Worm (Caenorhabditis elegans) whole organism, L1 larva: ENCODE measurements around the gene rpm-1.

Source experiments
- F16B12.6 ChIP-seq: fragments of 150-350 bp; optimal IDR thresholded peaks from 2 replicates; lab custom pipeline; 2014; ENCODE audit warnings: missing biosample characterization, missing genetic modification characterization
- aha-1 ChIP-seq: fragments of 150-350 bp; optimal IDR thresholded peaks from 2 replicates; lab custom pipeline; 2014; ENCODE audit warnings: missing biosample characterization, missing genetic modification characterization
- lin-39 ChIP-seq: fragments of 150-350 bp; optimal IDR thresholded peaks from 2 replicates; lab custom pipeline; 2014; ENCODE audit warnings: missing biosample characterization, missing genetic modification reagents, missing genetic modification characterization
- mdl-1 ChIP-seq, 2 experiments: fragments of 150-350 bp; optimal IDR thresholded peaks; 2 replicates each; lab custom pipeline; 2014 to 2017; ENCODE audit warnings: missing biosample characterization in 2 of 2, missing genetic modification characterization in 2 of 2, inconsistent platforms in 1 of 2
- pax-3 ChIP-seq: fragments of 200-800 bp; sonication (Bioruptor generic); optimal IDR thresholded peaks from 2 replicates; lab custom pipeline; 2018; ENCODE audit warnings: mild to moderate bottlenecking, missing genetic modification characterization, moderate library complexity, missing compliant biosample characterization
- ztf-11 ChIP-seq, 2 experiments: sonication (generic microtip); optimal IDR thresholded peaks; 2 replicates each; lab custom pipeline; 2016 to 2017; ENCODE audit warnings: missing genetic modification characterization in 2 of 2, missing biosample characterization in 1 of 2, missing compliant biosample characterization in 1 of 2

- no peak for TF ChIP-seq lin-39 (tag; lab: Kevin White, UChicago)
- no peak for TF ChIP-seq pax-3 (tag; lab: Kevin White, UChicago)
- no peak for TF ChIP-seq F16B12.6
- no peak for TF ChIP-seq ztf-11 (tag; optimal IDR thresholded peaks at IDR 0.05; lab: Kevin White, UChicago)
- no peak for TF ChIP-seq mdl-1 (tag; optimal IDR thresholded peaks at IDR 0.05; lab: Kevin White, UChicago)
- TF ChIP-seq aha-1 (tag; lab: Kevin White, UChicago) = no peak
Observed at ce11 chrV:8796246-8796645, 23.5 kb downstream of the rpm-1 start.
